Worm (Caenorhabditis elegans): Measurements from ENCODE around the gene Y67D2.5.

ce11 chrIII:1495863-1496445 lies 44.1 kb downstream of the Y67D2.5 start, which contains the start of the genes ave-1 and M01G5.1:
- no peak for TF ChIP-seq elt-3 (tag; optimal IDR thresholded peaks at IDR 0.05)
- no peak for TF ChIP-seq snpc-4 (tag; optimal IDR thresholded peaks at IDR 0.05)
- TF ChIP-seq unc-62 (GFP tag; optimal IDR thresholded peaks at IDR 0.05): no peak
- TF ChIP-seq nhr-2 (tag; optimal IDR thresholded peaks at IDR 0.05): no peak
- no peak for TF ChIP-seq nhr-76 (tag; optimal IDR thresholded peaks at IDR 0.05)
- peak; percentile 49 for TF ChIP-seq lsy-2 (tag; optimal IDR thresholded peaks at IDR 0.05)
- TF ChIP-seq lin-32 (GFP tag; optimal IDR thresholded peaks at IDR 0.05): no peak
- TF ChIP-seq unc-39 (tag; optimal IDR thresholded peaks at IDR 0.05): no peak
- TF ChIP-seq cnd-1 (tag; optimal IDR thresholded peaks at IDR 0.05): no peak
- TF ChIP-seq ceh-83 (GFP tag; optimal IDR thresholded peaks at IDR 0.05): no peak

All from whole organism, mixed stage, embryonic.